Worm (Caenorhabditis elegans): Measurements from ENCODE around the gene ecps-1.

ce11 chrIII:10446730-10447129 is 13.6 kb downstream of the ecps-1 start, which contains the start of gene H04D03.7:
- no peak for TF ChIP-seq nhr-12 (tag; optimal IDR thresholded peaks at IDR 0.05)
- TF ChIP-seq lsy-2 (tag; optimal IDR thresholded peaks at IDR 0.05): no peak
- no peak for TF ChIP-seq nhr-129 (tag; optimal IDR thresholded peaks at IDR 0.05)
- no peak for TF ChIP-seq aly-2 (tag; optimal IDR thresholded peaks at IDR 0.05)
- no peak for TF ChIP-seq lin-13 (GFP tag; optimal IDR thresholded peaks at IDR 0.05)
- no peak for TF ChIP-seq Y55F3AM.14 (GFP tag; optimal IDR thresholded peaks at IDR 0.05)
- TF ChIP-seq lin-39 (tag; optimal IDR thresholded peaks at IDR 0.05): no peak
- no peak for TF ChIP-seq nhr-6 (tag; optimal IDR thresholded peaks at IDR 0.05)
